Worm (Caenorhabditis elegans) whole organism, L4 larva: ENCODE data around the gene coq-3.
A peak's percentile ranks its signal among the peaks of the same experiment; 100 is the strongest.

Experiments
- F44E2.7 ChIP-seq: fragments of 200-800 bp; sonication (Bioruptor generic); IDR thresholded peaks from 2 replicates; pipeline ENCODE4 v2.1.2; 2022; ENCODE audit warnings: missing genetic modification characterization, missing compliant biosample characterization
- T20F7.1 ChIP-seq: fragments of 200-800 bp; sonication (Bioruptor generic); optimal IDR thresholded peaks from 2 replicates; lab custom pipeline; 2018; ENCODE audit warnings: mild to moderate bottlenecking, missing genetic modification characterization, missing compliant biosample characterization
- T26A8.4 ChIP-seq: fragments of 200-800 bp; sonication (Bioruptor generic); IDR thresholded peaks from 2 replicates; pipeline ENCODE4 v1.3.6; 2022; ENCODE audit warnings: missing genetic modification characterization, missing compliant biosample characterization
- aha-1 ChIP-seq: fragments of 150-350 bp; peaks from one replicate; lab custom pipeline; 2014; ENCODE audit warnings: missing biosample characterization, missing genetic modification characterization
- aly-2 ChIP-seq: sonication (generic microtip); optimal IDR thresholded peaks from 2 replicates; lab custom pipeline; 2018; ENCODE audit warnings: missing biosample characterization, missing genetic modification characterization
- ama-1 ChIP-seq: fragments of 150-350 bp; optimal IDR thresholded peaks from 2 replicates; lab custom pipeline; 2014; ENCODE audit warnings: inconsistent platforms, mixed read lengths
- ceh-62 ChIP-seq: sonication (generic microtip); optimal IDR thresholded peaks from 2 replicates; lab custom pipeline; 2017; ENCODE audit warnings: missing biosample characterization, missing genetic modification characterization
- ceh-82 ChIP-seq: sonication (generic microtip); optimal IDR thresholded peaks from 2 replicates; lab custom pipeline; 2017; ENCODE audit warnings: missing biosample characterization, missing genetic modification characterization
- daf-16 ChIP-seq, 3 experiments: sonication (generic microtip); optimal IDR thresholded peaks; 2 replicates each; lab custom pipeline; 2016 to 2017; ENCODE audit warnings: missing genetic modification characterization in 3 of 3, missing genetic modification reagents in 3 of 3, mild to moderate bottlenecking in 2 of 3, missing compliant biosample characterization in 2 of 3, missing biosample characterization in 1 of 3, moderate library complexity in 1 of 3
- daf-19 ChIP-seq: fragments of 200-800 bp; sonication (Bioruptor generic); conservative IDR thresholded peaks from 2 replicates; pipeline ENCODE4 v1.3.6; 2022; ENCODE audit warnings: missing genetic modification characterization, missing compliant biosample characterization
- dmd-6 ChIP-seq: fragments of 200-800 bp; sonication (Bioruptor generic); IDR thresholded peaks from 2 replicates; pipeline ENCODE4 v1.3.6; 2022; ENCODE audit warnings: missing genetic modification reagents, missing genetic modification characterization, missing compliant biosample characterization
- duxl-1 ChIP-seq: sonication (generic microtip); optimal IDR thresholded peaks from 2 replicates; lab custom pipeline; 2016; ENCODE audit warnings: mild to moderate bottlenecking, missing genetic modification characterization, moderate library complexity, missing compliant biosample characterization; ENCODE audit not compliant: poor library complexity
- dve-1 ChIP-seq: sonication (generic microtip); optimal IDR thresholded peaks from 2 replicates; lab custom pipeline; 2017; ENCODE audit warnings: antibody characterized with exemption, mild to moderate bottlenecking, missing genetic modification characterization, missing compliant biosample characterization; ENCODE audit not compliant: insufficient read depth
- egl-27 ChIP-seq: sonication (generic microtip); optimal IDR thresholded peaks from 3 replicates; lab custom pipeline; 2017; ENCODE audit warnings: missing biosample characterization, missing genetic modification reagents, missing genetic modification characterization
- egl-43 ChIP-seq: fragments of 200-800 bp; sonication (Bioruptor generic); IDR thresholded peaks from 2 replicates; pipeline ENCODE4 v1.3.6; 2022; ENCODE audit warnings: missing genetic modification reagents, missing genetic modification characterization, missing compliant biosample characterization
- fos-1 ChIP-seq: fragments of 150-350 bp; optimal IDR thresholded peaks from 2 replicates; lab custom pipeline; 2014; ENCODE audit warnings: missing biosample characterization, missing genetic modification characterization
- gei-8 ChIP-seq: fragments of 200-800 bp; sonication (Bioruptor generic); optimal IDR thresholded peaks from 2 replicates; lab custom pipeline; 2018; ENCODE audit warnings: mild to moderate bottlenecking, missing genetic modification characterization, missing compliant biosample characterization
- hif-1 ChIP-seq, 2 experiments: sonication (generic microtip); optimal IDR thresholded peaks; 2 replicates each; lab custom pipeline; 2016 to 2017; ENCODE audit warnings: missing compliant biosample characterization in 2 of 2, missing genetic modification characterization in 2 of 2, missing genetic modification reagents in 2 of 2, missing genotype in 2 of 2, mild to moderate bottlenecking in 1 of 2
- hlh-11 ChIP-seq: fragments of 200-800 bp; sonication (Bioruptor generic); optimal IDR thresholded peaks from 2 replicates; lab custom pipeline; 2018; ENCODE audit warnings: mild to moderate bottlenecking, missing genetic modification characterization, missing compliant biosample characterization
- lim-7 ChIP-seq: fragments of 200-800 bp; sonication (Bioruptor generic); IDR thresholded peaks from 2 replicates; pipeline ENCODE4 v1.3.6; 2022; ENCODE audit warnings: missing genetic modification characterization, missing compliant biosample characterization
- lin-13 ChIP-seq: fragments of 150-350 bp; optimal IDR thresholded peaks from 2 replicates; lab custom pipeline; 2014; ENCODE audit warnings: missing biosample characterization, missing genetic modification reagents, missing genetic modification characterization
- lin-15B ChIP-seq: fragments of 150-350 bp; sonication (generic microtip); optimal IDR thresholded peaks from 3 replicates; lab custom pipeline; 2014; ENCODE audit warnings: missing biosample characterization, missing genetic modification characterization
- lin-38 ChIP-seq: fragments of 200-800 bp; sonication (Bioruptor generic); IDR thresholded peaks from 2 replicates; pipeline ENCODE4 v1.3.6; 2022; ENCODE audit warnings: missing genetic modification reagents, missing genetic modification characterization, missing compliant biosample characterization
- lin-39 ChIP-seq: fragments of 150-350 bp; optimal IDR thresholded peaks from 2 replicates; lab custom pipeline; 2014; ENCODE audit warnings: missing biosample characterization, missing genetic modification reagents, missing genetic modification characterization
- lsy-2 ChIP-seq, 2 experiments: fragments of 150-350 bp in 1 of 2; sonication (generic microtip) in 1 of 2; optimal IDR thresholded peaks; 2 replicates each; lab custom pipeline; 2014 to 2017; ENCODE audit warnings: missing biosample characterization in 2 of 2, missing genetic modification characterization in 2 of 2
- madf-5 ChIP-seq, 2 experiments: fragments of 200-800 bp; sonication (Bioruptor generic); IDR thresholded peaks; 2 replicates each; pipeline ENCODE4 v1.3.6; 2022; ENCODE audit warnings: missing compliant biosample characterization in 2 of 2, missing genetic modification characterization in 2 of 2
- mxl-2 ChIP-seq: fragments of 200-800 bp; sonication (Bioruptor generic); conservative IDR thresholded peaks from 2 replicates; pipeline ENCODE4 v1.3.6; 2022; ENCODE audit warnings: missing genetic modification reagents, missing genetic modification characterization, missing compliant biosample characterization
- nhr-10 ChIP-seq: fragments of 150-350 bp; optimal IDR thresholded peaks from 2 replicates; lab custom pipeline; 2014; ENCODE audit warnings: missing biosample characterization, missing genetic modification characterization
- nhr-102 ChIP-seq: sonication (generic microtip); optimal IDR thresholded peaks from 2 replicates; lab custom pipeline; 2016; ENCODE audit warnings: mild to moderate bottlenecking, missing genetic modification characterization, moderate library complexity, missing compliant biosample characterization
- nhr-11 ChIP-seq: fragments of 150-350 bp; optimal IDR thresholded peaks from 2 replicates; lab custom pipeline; 2014; ENCODE audit warnings: missing biosample characterization, missing genetic modification characterization
- nhr-111 ChIP-seq: fragments of 200-800 bp; sonication (Bioruptor generic); optimal IDR thresholded peaks from 2 replicates; lab custom pipeline; 2018; ENCODE audit warnings: mild to moderate bottlenecking, missing genetic modification characterization, missing compliant biosample characterization
- nhr-25 ChIP-seq: sonication (generic microtip); optimal IDR thresholded peaks from 2 replicates; lab custom pipeline; 2017; ENCODE audit warnings: missing genetic modification characterization, mild to moderate bottlenecking, missing compliant biosample characterization, antibody characterized with exemption, moderate library complexity, borderline replicate concordance; ENCODE audit not compliant: insufficient read depth
- nhr-42 ChIP-seq: fragments of 200-800 bp; sonication (Bioruptor generic); IDR thresholded peaks from 2 replicates; pipeline ENCODE4 v1.3.6; 2022; ENCODE audit warnings: missing genetic modification characterization, missing compliant biosample characterization
- nhr-48 ChIP-seq: sonication (generic microtip); optimal IDR thresholded peaks from 2 replicates; lab custom pipeline; 2016; ENCODE audit warnings: mild to moderate bottlenecking, missing genetic modification characterization, missing compliant biosample characterization
- nhr-77 ChIP-seq: fragments of 150-350 bp; optimal IDR thresholded peaks from 2 replicates; lab custom pipeline; 2014; ENCODE audit warnings: missing biosample characterization, missing genetic modification characterization
- pha-4 ChIP-seq, 2 experiments: fragments of 150-350 bp in 1 of 2; fragments of 200-800 bp in 1 of 2; sonication (Bioruptor generic) in 1 of 2; IDR thresholded peaks in 1 of 2; optimal IDR thresholded peaks in 1 of 2; 2 replicates each; pipeline versions ENCODE4 v1.3.6 to Lab custom; 2014 to 2022; ENCODE audit warnings: missing genetic modification characterization in 2 of 2, missing genetic modification reagents in 2 of 2, missing biosample characterization in 1 of 2, missing compliant biosample characterization in 1 of 2
- pqm-1 ChIP-seq: sonication (generic microtip); optimal IDR thresholded peaks from 2 replicates; lab custom pipeline; 2017; ENCODE audit warnings: missing biosample characterization, missing genetic modification characterization
- rbr-2 ChIP-seq: sonication (generic microtip); optimal IDR thresholded peaks from 2 replicates; lab custom pipeline; 2016; ENCODE audit warnings: missing genotype, missing genetic modification characterization, missing compliant biosample characterization
- skn-1 ChIP-seq: fragments of 150-350 bp; optimal IDR thresholded peaks from 2 replicates; lab custom pipeline; 2014; ENCODE audit warnings: missing biosample characterization, missing genetic modification characterization
- snpc-1.2 ChIP-seq: fragments of 200-800 bp; sonication (Bioruptor generic); IDR thresholded peaks from 2 replicates; pipeline ENCODE4 v1.3.6; 2022; ENCODE audit warnings: missing genetic modification reagents, missing genetic modification characterization, missing compliant biosample characterization
- spr-3 ChIP-seq: fragments of 200-800 bp; sonication (Bioruptor generic); optimal IDR thresholded peaks from 2 replicates; lab custom pipeline; 2018; ENCODE audit warnings: mild to moderate bottlenecking, missing genetic modification characterization, missing compliant biosample characterization
- unc-130 ChIP-seq: sonication (generic microtip); optimal IDR thresholded peaks from 2 replicates; lab custom pipeline; 2016; ENCODE audit warnings: missing genetic modification reagents, missing genetic modification characterization, missing compliant biosample characterization
- unc-39 ChIP-seq: sonication (generic microtip); optimal IDR thresholded peaks from 2 replicates; lab custom pipeline; 2017; ENCODE audit warnings: missing biosample characterization, missing genetic modification characterization
- vab-7 ChIP-seq: fragments of 200-800 bp; sonication (Bioruptor generic); IDR thresholded peaks from 2 replicates; pipeline ENCODE4 v1.3.6; 2022; ENCODE audit warnings: missing genetic modification reagents, missing genetic modification characterization, missing compliant biosample characterization
- zfp-3 ChIP-seq: fragments of 200-800 bp; sonication (Bioruptor generic); conservative IDR thresholded peaks from 2 replicates; pipeline ENCODE4 v1.3.6; 2022; ENCODE audit warnings: missing genetic modification reagents, missing genetic modification characterization, missing compliant biosample characterization
- zip-11 ChIP-seq: fragments of 200-800 bp; sonication (Bioruptor generic); IDR thresholded peaks from 2 replicates; pipeline ENCODE4 v1.3.6; 2022; ENCODE audit warnings: missing genetic modification characterization, missing compliant biosample characterization
- zip-2 ChIP-seq: fragments of 150-350 bp; optimal IDR thresholded peaks from 2 replicates; lab custom pipeline; 2014; ENCODE audit warnings: missing biosample characterization, missing genetic modification characterization
- ztf-7 ChIP-seq: fragments of 150-350 bp; optimal IDR thresholded peaks from 2 replicates; lab custom pipeline; 2014; ENCODE audit warnings: missing biosample characterization, missing genetic modification characterization

coq-3 gene

DNA sequence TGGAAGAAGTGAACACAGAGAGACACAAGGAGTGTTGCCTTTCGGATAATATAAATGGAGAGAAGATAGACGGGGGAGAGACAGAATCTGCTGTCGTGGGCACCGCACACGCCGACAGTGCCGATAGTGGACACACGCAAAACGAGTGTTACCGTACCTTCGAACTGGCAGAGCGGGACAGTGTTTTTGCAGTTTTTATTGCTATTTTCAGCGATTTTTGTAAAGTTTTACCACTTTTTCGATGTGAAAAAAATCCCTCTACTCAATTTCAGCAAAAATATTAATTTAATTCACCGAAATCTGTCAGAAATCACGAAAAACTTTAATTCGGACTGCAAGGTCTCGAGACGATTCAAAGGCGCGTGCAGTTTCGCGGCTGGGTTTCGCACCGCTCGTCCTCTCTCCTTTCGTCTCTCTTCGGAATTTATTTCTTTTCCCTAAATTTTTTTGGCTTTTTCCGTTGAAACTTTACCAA, 28.8 kb upstream of the coq-3 start, which contains the start of gene sec-61.A (continued):
- TF ChIP-seq ceh-62 (no peak), dmd-6 (peak; percentile 80), ceh-82 (tag; lab: Kevin White, UChicago) (no peak), hlh-11 (peak; percentile 86)
- TF ChIP-seq, all 104 proteins: peak for 46

DNA sequence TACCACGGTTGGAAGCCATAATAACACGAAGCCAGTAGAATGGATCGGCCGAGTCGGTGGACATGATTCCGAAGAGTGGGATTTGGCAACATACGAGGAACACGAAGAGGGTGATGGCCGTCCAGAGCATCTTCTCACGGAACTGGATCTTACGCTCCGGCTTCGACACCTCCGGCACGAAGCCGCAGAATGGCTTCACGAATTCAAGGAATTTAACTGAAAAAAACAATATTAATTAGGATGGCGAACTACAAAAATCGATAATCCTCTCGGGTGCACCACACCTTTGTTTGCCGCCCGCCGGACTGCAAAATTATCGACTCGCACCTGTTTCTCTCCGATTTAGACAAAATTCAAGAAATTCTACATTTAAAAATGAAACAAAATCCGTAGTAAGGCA, 28.1 kb upstream of the coq-3 start:
- TF ChIP-seq snpc-1.2 (GFP tag; lab: Robert Waterston, UW) = 0 out of 2 replicates have a peak, but pooled peaks have one; percentile 58
- no peak for TF ChIP-seq gei-8 (GFP tag; lab: Kevin White, UChicago)
- TF ChIP-seq lin-39 (tag; lab: Kevin White, UChicago) = no peak
- no peak for TF ChIP-seq ztf-7 (tag; lab: Kevin White, UChicago)
- TF ChIP-seq nhr-77 = no peak
- peak; percentile 14 for TF ChIP-seq aha-1 (tag; lab: Kevin White, UChicago)
- no peak; the same call in 1 of the 2 replicates for TF ChIP-seq T26A8.4
- no peak for TF ChIP-seq spr-3 (GFP tag; lab: Kevin White, UChicago)
- TF ChIP-seq egl-43 = no peak
- TF ChIP-seq lin-38 = no peak
- TF ChIP-seq duxl-1 (tag; lab: Kevin White, UChicago) = no peak
- no peak for TF ChIP-seq hif-1 (tag; optimal IDR thresholded peaks at IDR 0.05; lab: Kevin White, UChicago)
- TF ChIP-seq egl-27 (tag; lab: Kevin White, UChicago) = no peak
- TF ChIP-seq zfp-3 (GFP tag; lab: Robert Waterston, UW) = 0 out of 2 replicates have a peak, but pooled peaks have one; percentile 21
- no peak for TF ChIP-seq unc-130

DNA sequence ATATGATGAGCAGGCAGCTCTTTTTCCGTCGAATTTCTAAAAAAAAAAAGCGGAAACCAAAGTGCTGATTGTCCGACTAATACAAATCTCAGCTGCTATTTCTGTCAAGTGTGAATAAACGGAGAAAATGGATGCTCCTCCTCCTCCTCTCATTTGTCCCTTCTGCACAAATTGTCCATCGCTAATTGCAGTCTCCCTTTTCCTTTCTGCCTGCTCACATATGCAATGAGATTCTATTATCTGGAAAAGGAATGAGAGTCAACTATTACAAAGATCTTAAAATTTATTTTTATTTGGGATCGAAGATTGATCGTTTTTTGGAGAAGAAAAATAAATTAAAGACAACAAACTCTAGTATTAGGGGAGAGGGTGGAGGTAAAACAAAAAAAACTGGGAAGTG, 26.1 kb upstream of the coq-3 start:
- TF ChIP-seq madf-5 (GFP tag; IDR thresholded peaks at IDR 0.05; lab: Robert Waterston, UW) (no peak), pqm-1 (tag; lab: Kevin White, UChicago) (no peak), daf-16 (GFP tag; optimal IDR thresholded peaks at IDR 0.05; lab: Kevin White, UChicago) (peak in 1 of 2 experiments; percentile 28), daf-16 (tag; optimal IDR thresholded peaks at IDR 0.05; lab: Kevin White, UChicago) (peak; percentile 12), pha-4 (GFP tag; IDR thresholded peaks at IDR 0.05; lab: Robert Waterston, UW) (peak; percentile 74), pha-4 (tag; optimal IDR thresholded peaks at IDR 0.05; lab: Kevin White, UChicago) (no peak), mxl-2 (GFP tag; lab: Robert Waterston, UW) (no peak), ama-1 (lab: Kevin White, UChicago) (peak; percentile 52), daf-19 (GFP tag; lab: Robert Waterston, UW) (0 out of 2 replicates have a peak, but pooled peaks have one; percentile 13), dmd-6 (no peak), nhr-42 (GFP tag; lab: Robert Waterston, UW) (no peak), zfp-3 (GFP tag; lab: Robert Waterston, UW) (peak; percentile 89), nhr-48 (tag; lab: Kevin White, UChicago) (peak; percentile 35), nhr-111 (GFP tag; lab: Kevin White, UChicago) (peak; percentile 31), nhr-102 (tag; lab: Kevin White, UChicago) (peak; percentile 65), lin-13 (GFP tag; lab: Kevin White, UChicago) (peak; percentile 31), vab-7 (GFP tag; lab: Robert Waterston, UW) (no peak), nhr-10 (peak; percentile 48), egl-43 (no peak), unc-39 (tag; lab: Kevin White, UChicago) (no peak), nhr-25 (no peak), fos-1 (peak; percentile 7), lim-7 (GFP tag; lab: Robert Waterston, UW) (no peak), F44E2.7 (GFP tag; lab: Robert Waterston, UW) (no peak), zip-2 (tag; lab: Kevin White, UChicago) (peak; percentile 63), lsy-2 (tag; optimal IDR thresholded peaks at IDR 0.05; lab: Kevin White, UChicago) (peak; percentile 33 to 66), rbr-2 (tag; lab: Kevin White, UChicago) (peak; percentile 18), hlh-11 (no peak), skn-1 (tag; lab: Kevin White, UChicago) (no peak), aly-2 (tag; lab: Kevin White, UChicago) (peak; percentile 55), zip-11 (no peak), dve-1 (tag; lab: Kevin White, UChicago) (peak; percentile 32), nhr-11 (tag; lab: Kevin White, UChicago) (no peak), T20F7.1 (GFP tag; lab: Kevin White, UChicago) (peak; percentile 52), lin-15B (no peak)
